Worm (Caenorhabditis elegans): ENCODE measurements around the gene cyp-35C1.

DNA sequence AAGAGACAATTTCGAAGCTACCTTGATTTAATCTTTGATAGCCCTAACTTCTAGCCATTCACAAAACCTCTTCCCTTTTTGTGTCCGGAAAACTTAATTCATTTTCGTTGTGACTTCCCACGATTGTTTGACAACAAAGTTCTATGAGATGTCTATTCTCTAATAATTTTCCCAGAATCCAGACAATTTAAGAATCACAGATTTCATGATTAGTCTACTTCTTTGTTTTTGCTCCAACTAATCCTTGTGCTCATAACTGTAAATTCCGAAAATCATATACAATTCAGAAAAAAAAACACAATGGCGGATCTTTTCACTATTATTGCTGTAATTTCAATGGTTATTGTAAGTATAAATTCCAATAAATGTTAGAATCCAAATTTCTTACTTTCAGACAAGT lies 35.8 kb downstream of the cyp-35C1 start, which contains the start of gene srx-137:
- TF ChIP-seq elt-3 (tag; optimal IDR thresholded peaks at IDR 0.05), result no peak
- TF ChIP-seq pqm-1 (tag; optimal IDR thresholded peaks at IDR 0.05), result no peak
- TF ChIP-seq mdl-1 (tag; optimal IDR thresholded peaks at IDR 0.05), result no peak
- no peak for TF ChIP-seq nhr-19 (GFP tag; conservative IDR thresholded peaks at IDR 0.05)
- no peak for TF ChIP-seq fos-1 (tag; optimal IDR thresholded peaks at IDR 0.05)
- no peak for TF ChIP-seq skn-1 (tag; optimal IDR thresholded peaks at IDR 0.05)
- no peak for TF ChIP-seq fkh-10 (GFP tag; optimal IDR thresholded peaks at IDR 0.05)
- no peak for TF ChIP-seq dpl-1 (GFP tag; optimal IDR thresholded peaks at IDR 0.05)
- no peak for TF ChIP-seq ama-1 (optimal IDR thresholded peaks at IDR 0.05)
- no peak for TF ChIP-seq blmp-1 (tag; optimal IDR thresholded peaks at IDR 0.05)

Data from whole organism, L1 larva.